Fruit fly (Drosophila melanogaster) whole organism, embryonic: Measurements from ENCODE around the gene mRpL49.

ENCODE experiments used
- Bgb ChIP-seq: fragments of 200-800 bp; sonication (Bioruptor generic); IDR thresholded peaks from 2 replicates; pipeline ENCODE4 v1.3.6; 2022; ENCODE audit warnings: missing biosample characterization, missing genetic modification characterization; ENCODE audit not compliant: partially characterized antibody
- CG10274 ChIP-seq: fragments of 200-800 bp; sonication (Bioruptor generic); optimal IDR thresholded peaks from 3 replicates; lab custom pipeline; 2017; ENCODE audit warnings: missing biosample characterization, mild to moderate bottlenecking, missing genetic modification characterization
- CG14860 ChIP-seq: fragments of 200-800 bp; sonication (Bioruptor generic); IDR thresholded peaks from 3 replicates; pipeline ENCODE4 v1.3.6; 2022; ENCODE audit warnings: missing biosample characterization, missing genetic modification characterization; ENCODE audit not compliant: partially characterized antibody
- CG15696 ChIP-seq: fragments of 200-800 bp; sonication (Bioruptor generic); optimal IDR thresholded peaks from 2 replicates; lab custom pipeline; 2019; ENCODE audit warnings: missing biosample characterization, mild to moderate bottlenecking, missing genetic modification characterization, moderate library complexity
- CG4282 ChIP-seq: fragments of 200-800 bp; sonication (Bioruptor generic); optimal IDR thresholded peaks from 2 replicates; lab custom pipeline; 2016; ENCODE audit warnings: missing biosample characterization, missing genetic modification characterization
- CG4360 ChIP-seq: fragments of 200-800 bp; sonication (Bioruptor generic); IDR thresholded peaks from 2 replicates; pipeline ENCODE4 v1.3.6; 2022; ENCODE audit warnings: missing biosample characterization, missing genetic modification characterization
- CG6791 ChIP-seq: fragments of 200-800 bp; sonication (Bioruptor generic); IDR thresholded peaks from 3 replicates; pipeline ENCODE4 v1.3.6; 2022; ENCODE audit warnings: missing biosample characterization, missing genetic modification characterization; ENCODE audit not compliant: partially characterized antibody
- CG7963 ChIP-seq: fragments of 200-800 bp; sonication (Bioruptor generic); IDR thresholded peaks from 3 replicates; pipeline ENCODE4 v1.3.6; 2022; ENCODE audit warnings: missing biosample characterization, missing genetic modification characterization; ENCODE audit not compliant: partially characterized antibody
- D19A ChIP-seq: fragments of 200-800 bp; optimal IDR thresholded peaks from 3 replicates; lab custom pipeline; 2019; ENCODE audit warnings: missing biosample characterization, mild to moderate bottlenecking, missing genetic modification characterization, moderate library complexity
- Dbx ChIP-seq: fragments of 200-800 bp; sonication (Bioruptor generic); IDR thresholded peaks from 3 replicates; pipeline ENCODE4 v1.3.6; 2022; ENCODE audit warnings: missing biosample characterization, missing genetic modification characterization
- Deaf1 ChIP-seq: fragments of 200-800 bp; optimal IDR thresholded peaks from 3 replicates; lab custom pipeline; 2019; ENCODE audit warnings: missing biosample characterization, mild to moderate bottlenecking, missing genetic modification characterization, moderate library complexity
- Dll ChIP-seq: fragments of 200-800 bp; sonication (Bioruptor generic); IDR thresholded peaks from 4 replicates; pipeline ENCODE4 v1.3.6; 2022; ENCODE audit warnings: missing biosample characterization, missing genetic modification characterization; ENCODE audit not compliant: partially characterized antibody
- Dref ChIP-seq: fragments of 200-800 bp; sonication (Bioruptor generic); IDR thresholded peaks from 2 replicates; pipeline ENCODE4 v1.3.6; 2022; ENCODE audit warnings: missing biosample characterization, missing genetic modification characterization
- Drgx ChIP-seq: fragments of 200-800 bp; sonication (Bioruptor generic); IDR thresholded peaks from 2 replicates; pipeline ENCODE4 v1.3.6; 2022; ENCODE audit warnings: missing biosample characterization, missing genetic modification characterization
- E2f2 ChIP-seq: fragments of 200-800 bp; sonication (Bioruptor generic); IDR thresholded peaks from 2 replicates; pipeline ENCODE4 v1.3.6; 2022; ENCODE audit warnings: missing biosample characterization, missing genetic modification characterization
- HHEX ChIP-seq: fragments of 200-800 bp; sonication (Bioruptor generic); optimal IDR thresholded peaks from 3 replicates; lab custom pipeline; 2017; ENCODE audit warnings: missing biosample characterization, mild to moderate bottlenecking, missing genetic modification characterization, missing genetic modification reagents
- HLH4C ChIP-seq: fragments of 200-800 bp; sonication (Bioruptor generic); IDR thresholded peaks from 3 replicates; pipeline ENCODE4 v1.3.6; 2022; ENCODE audit warnings: missing biosample characterization, missing genetic modification characterization; ENCODE audit not compliant: partially characterized antibody
- Hr3 ChIP-seq: fragments of 200-800 bp; sonication (Bioruptor generic); optimal IDR thresholded peaks from 3 replicates; lab custom pipeline; 2016; ENCODE audit warnings: missing biosample characterization, missing genetic modification characterization
- Hr39 ChIP-seq: fragments of >200 bp; optimal IDR thresholded peaks from 2 replicates; lab custom pipeline; 2017
- Med ChIP-seq: fragments of 200-800 bp; sonication (Bioruptor generic); peaks from one replicate; lab custom pipeline; 2016; ENCODE audit warnings: missing biosample characterization, missing genetic modification characterization, mild to moderate bottlenecking, inconsistent platforms, moderate library complexity
- Opbp ChIP-seq: fragments of 200-800 bp; sonication (Bioruptor generic); IDR thresholded peaks from 3 replicates; pipeline ENCODE4 v1.3.6; 2022; ENCODE audit warnings: missing biosample characterization, missing genetic modification characterization; ENCODE audit not compliant: partially characterized antibody
- Pdp1 ChIP-seq, 2 experiments: fragments of 200-800 bp; sonication (Bioruptor generic); optimal IDR thresholded peaks; 3 replicates each; lab custom pipeline; 2016; ENCODE audit warnings: missing biosample characterization in 2 of 2, missing genetic modification characterization in 2 of 2, mild to moderate bottlenecking in 1 of 2, moderate library complexity in 1 of 2
- Ptx1 ChIP-seq: fragments of 200-800 bp; sonication (Bioruptor generic); IDR thresholded peaks from 2 replicates; pipeline ENCODE4 v1.3.6; 2022; ENCODE audit warnings: missing biosample characterization, missing genetic modification characterization
- YL-1 ChIP-seq: fragments of 200-800 bp; sonication (Bioruptor generic); optimal IDR thresholded peaks from 3 replicates; lab custom pipeline; 2017; ENCODE audit warnings: missing biosample characterization, mild to moderate bottlenecking, missing genetic modification characterization
- al ChIP-seq: fragments of 200-800 bp; sonication (Bioruptor generic); IDR thresholded peaks from 2 replicates; pipeline ENCODE4 v1.3.6; 2022; ENCODE audit warnings: missing biosample characterization, missing genetic modification characterization
- ato ChIP-seq: fragments of 200-800 bp; sonication (Bioruptor generic); IDR thresholded peaks from 2 replicates; pipeline ENCODE4 v1.3.6; 2022; ENCODE audit warnings: missing biosample characterization, missing genetic modification characterization; ENCODE audit not compliant: partially characterized antibody
- az2 ChIP-seq: fragments of 200-800 bp; sonication (Bioruptor generic); optimal IDR thresholded peaks from 3 replicates; lab custom pipeline; 2016; ENCODE audit warnings: missing biosample characterization, missing genetic modification characterization
- chinmo ChIP-seq: fragments of 200-800 bp; sonication (Bioruptor generic); IDR thresholded peaks from 4 replicates; pipeline ENCODE4 v1.3.6; 2022; ENCODE audit warnings: missing biosample characterization, missing genetic modification characterization; ENCODE audit not compliant: partially characterized antibody
- ci ChIP-seq: fragments of 200-800 bp; sonication (Bioruptor generic); IDR thresholded peaks from 3 replicates; pipeline ENCODE4 v1.3.6; 2022; ENCODE audit warnings: missing biosample characterization, missing genetic modification characterization
- crc ChIP-seq: fragments of 200-800 bp; sonication (Bioruptor generic); optimal IDR thresholded peaks from 2 replicates; lab custom pipeline; 2016; ENCODE audit warnings: missing biosample characterization, missing genetic modification characterization
- crol ChIP-seq: fragments of 200-800 bp; sonication (Bioruptor generic); IDR thresholded peaks from 2 replicates; pipeline ENCODE4 v1.3.6; 2022; ENCODE audit warnings: missing biosample characterization, missing genetic modification characterization
- cwo ChIP-seq: fragments of 200-800 bp; sonication (Bioruptor generic); optimal IDR thresholded peaks from 3 replicates; lab custom pipeline; 2017; ENCODE audit warnings: missing biosample characterization, missing genetic modification characterization, mild to moderate bottlenecking, moderate library complexity, missing genetic modification reagents
- gcm2 ChIP-seq: fragments of 200-800 bp; sonication (Bioruptor generic); optimal IDR thresholded peaks from 2 replicates; lab custom pipeline; 2016; ENCODE audit warnings: missing biosample characterization, missing genetic modification characterization
- hb ChIP-seq: fragments of 200-800 bp; sonication (Bioruptor generic); IDR thresholded peaks from 3 replicates; pipeline ENCODE4 v1.3.6; 2022; ENCODE audit warnings: missing biosample characterization, missing genetic modification characterization; ENCODE audit not compliant: partially characterized antibody
- mld ChIP-seq: fragments of 200-800 bp; sonication (Bioruptor generic); IDR thresholded peaks from 3 replicates; pipeline ENCODE4 v1.3.6; 2022; ENCODE audit warnings: missing biosample characterization, missing genetic modification characterization; ENCODE audit not compliant: partially characterized antibody
- rib ChIP-seq: fragments of 200-800 bp; sonication (Bioruptor generic); IDR thresholded peaks from 2 replicates; pipeline ENCODE4 v1.3.6; 2022; ENCODE audit warnings: missing biosample characterization, missing genetic modification characterization
- sim ChIP-seq: fragments of 200-800 bp; sonication (Bioruptor generic); IDR thresholded peaks from 2 replicates; pipeline ENCODE4 v1.3.6; 2022; ENCODE audit warnings: missing biosample characterization, missing genetic modification characterization
- sna ChIP-seq: fragments of 200-800 bp; sonication (Bioruptor generic); IDR thresholded peaks from 2 replicates; pipeline ENCODE4 v1.3.6; 2022; ENCODE audit warnings: missing biosample characterization, missing genetic modification characterization; ENCODE audit not compliant: partially characterized antibody
- stwl ChIP-seq: fragments of 200-800 bp; sonication (Bioruptor generic); optimal IDR thresholded peaks from 3 replicates; lab custom pipeline; 2018; ENCODE audit warnings: missing biosample characterization, mild to moderate bottlenecking, missing genetic modification characterization, moderate library complexity
- tna ChIP-seq: fragments of 200-800 bp; sonication (Bioruptor generic); IDR thresholded peaks from 2 replicates; pipeline ENCODE4 v1.3.6; 2022; ENCODE audit warnings: missing biosample characterization, missing genetic modification characterization; ENCODE audit not compliant: partially characterized antibody
- vnd ChIP-seq: fragments of 200-800 bp; sonication (Bioruptor generic); IDR thresholded peaks from 3 replicates; pipeline ENCODE4 v1.3.6; 2022; ENCODE audit warnings: missing biosample characterization, missing genetic modification characterization; ENCODE audit not compliant: partially characterized antibody
- zen2 ChIP-seq: fragments of 200-800 bp; sonication (Bioruptor generic); IDR thresholded peaks from 3 replicates; pipeline ENCODE4 v1.3.6; 2022; ENCODE audit warnings: missing biosample characterization, missing genetic modification characterization; ENCODE audit not compliant: partially characterized antibody

mRpL49 gene

DNA sequence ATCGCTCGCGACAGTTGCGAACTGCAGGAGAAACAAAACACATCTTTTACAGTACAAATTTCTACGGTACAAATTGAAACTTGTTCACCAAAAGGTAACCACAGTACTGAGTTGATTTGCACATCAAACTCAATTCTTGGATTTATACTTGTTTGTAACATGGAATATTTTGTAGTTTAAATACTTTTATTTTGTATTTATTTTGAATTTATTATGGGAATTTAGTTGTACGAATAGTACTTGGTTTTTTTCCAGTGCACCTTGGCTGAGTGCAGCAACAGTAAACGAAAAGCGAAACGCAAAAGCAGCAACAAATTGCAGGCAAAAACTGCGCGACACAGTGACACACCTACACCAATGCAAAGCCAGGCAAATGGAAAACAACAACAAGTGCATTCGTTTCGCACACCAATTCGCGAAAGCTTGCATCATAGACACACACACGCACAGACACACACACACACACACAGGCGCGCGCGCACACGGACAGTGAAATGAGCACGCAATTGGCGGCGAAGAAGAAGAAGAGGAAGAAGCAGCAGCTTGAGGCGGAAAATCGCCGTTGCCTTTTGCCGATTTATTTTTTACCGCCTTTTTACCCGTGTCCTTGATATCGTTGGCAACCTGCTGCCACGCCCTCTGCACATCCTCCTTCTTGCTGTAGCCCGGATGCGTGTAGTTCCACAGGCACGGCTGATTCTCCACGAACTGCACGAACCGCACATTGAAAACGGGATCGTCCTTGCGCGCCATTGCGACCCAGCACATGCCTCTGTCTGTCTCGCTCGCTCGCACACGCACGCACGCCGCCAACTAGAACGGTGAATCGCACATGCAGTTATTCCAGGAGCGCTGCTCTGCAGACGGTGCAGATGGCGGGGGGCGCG lies 1.6 kb upstream of the mRpL49 start (continued):
- 0 out of 2 replicates have a peak, but pooled peaks have one; percentile 14 for TF ChIP-seq crol (GFP tag; lab: Robert Waterston, UW)
- TF ChIP-seq HHEX (GFP tag; lab: Kevin White, UChicago) = no peak
- TF ChIP-seq cwo (GFP tag; lab: Kevin White, UChicago) = no peak
- TF ChIP-seq Hr39 (lab: Kevin White, UChicago) = peak; percentile 98
- TF ChIP-seq Deaf1 (tag; lab: Kevin White, UChicago) = no peak
- TF ChIP-seq Pdp1 (GFP tag; optimal IDR thresholded peaks at IDR 0.05; lab: Kevin White, UChicago) = peak in 1 of 2 experiments; percentile 8
- TF ChIP-seq Drgx (GFP tag; lab: Robert Waterston, UW) = peak; percentile 62
- TF ChIP-seq al (GFP tag; lab: Robert Waterston, UW) = no peak
- TF ChIP-seq Hr3 = no peak
- TF ChIP-seq gcm2 (GFP tag; lab: Kevin White, UChicago) = no peak

DNA sequence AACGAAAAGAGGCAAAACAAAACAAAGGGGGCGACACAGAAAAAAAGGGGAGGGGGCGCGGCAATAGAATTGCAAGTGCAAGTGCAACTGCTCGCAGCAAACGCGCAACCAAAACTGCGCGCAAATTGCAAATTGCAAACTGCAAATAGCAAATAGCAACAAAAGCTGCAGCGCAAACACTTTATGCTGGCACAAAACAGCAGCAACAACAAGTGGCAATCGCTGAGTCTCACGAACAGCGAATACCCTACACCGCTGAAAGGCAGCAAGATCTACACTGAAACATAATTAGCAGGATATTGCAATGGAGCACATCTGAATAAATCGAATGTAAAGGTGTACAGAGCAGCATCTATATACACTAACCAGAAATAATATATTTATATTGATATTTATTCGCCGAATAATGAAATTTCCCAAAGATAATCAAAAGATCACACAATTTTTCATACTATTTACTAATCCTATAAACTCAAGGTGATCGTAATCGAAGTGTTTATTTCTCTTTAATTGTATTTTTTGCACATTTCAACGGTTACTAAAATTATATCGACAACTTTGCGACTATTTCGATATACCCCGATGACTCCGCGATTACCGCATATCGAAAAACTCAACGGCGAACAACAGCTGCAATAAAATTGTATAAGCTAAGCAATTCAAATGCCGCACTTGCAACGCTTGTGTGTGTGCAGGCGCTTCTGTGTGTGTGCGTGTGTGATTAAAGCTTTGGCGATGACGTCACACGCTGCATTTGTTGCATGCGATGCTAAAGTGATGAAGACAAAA lies 810 bp upstream of the mRpL49 start, which contains the start of gene CG4404:
Gene CG4404 (minus strand): TSS at position 118 of the 789 bp plus-strand sequence.
- TF ChIP-seq YL-1 = no peak
- TF ChIP-seq HLH4C (GFP tag; lab: Robert Waterston, UW) = peak; percentile 52; the same call in 2 of the 3 replicates
- 0 out of 3 replicates have a peak, but pooled peaks have one; percentile 14 for TF ChIP-seq ci (GFP tag; lab: Robert Waterston, UW)
- 0 out of 3 replicates have a peak, but pooled peaks have one; percentile 39 for TF ChIP-seq Opbp (GFP tag; lab: Robert Waterston, UW)
- TF ChIP-seq rib = no peak
- TF ChIP-seq Dbx = no peak
- TF ChIP-seq sna (GFP tag; lab: Robert Waterston, UW) = peak; percentile 24; the same call in 1 of the 2 replicates
- TF ChIP-seq stwl (tag; lab: Kevin White, UChicago) = peak; percentile 20
- 0 out of 4 replicates have a peak, but pooled peaks have one; percentile 35 for TF ChIP-seq chinmo (GFP tag; lab: Robert Waterston, UW)
- peak; percentile 47; the same call in 1 of the 3 replicates for TF ChIP-seq CG6791 (GFP tag; lab: Robert Waterston, UW)
- TF ChIP-seq Drgx (GFP tag; lab: Robert Waterston, UW) = 0 out of 2 replicates have a peak, but pooled peaks have one; percentile 7
- no peak for TF ChIP-seq az2 (GFP tag; lab: Kevin White, UChicago)
- TF ChIP-seq CG4282 (GFP tag; lab: Kevin White, UChicago) = no peak
- TF ChIP-seq zen2 (GFP tag; lab: Robert Waterston, UW) = 0 out of 3 replicates have a peak, but pooled peaks have one; percentile 12
- peak; percentile 52; the same call in 1 of the 3 replicates for TF ChIP-seq hb (GFP tag; lab: Robert Waterston, UW)
- peak; percentile 29 for TF ChIP-seq CG10274 (GFP tag; lab: Kevin White, UChicago)
- TF ChIP-seq CG4360 (GFP tag; lab: Robert Waterston, UW) = no peak
- no peak for TF ChIP-seq CG15696 (tag; lab: Kevin White, UChicago)
- TF ChIP-seq E2f2 (GFP tag; lab: Robert Waterston, UW) = 0 out of 2 replicates have a peak, but pooled peaks have one; percentile 11
- TF ChIP-seq Dll (GFP tag; lab: Robert Waterston, UW) = peak; percentile 38; the same call in 1 of the 4 replicates
- TF ChIP-seq Ptx1 (GFP tag; lab: Robert Waterston, UW) = 0 out of 2 replicates have a peak, but pooled peaks have one; percentile 14
- peak; percentile 20 for TF ChIP-seq Med (GFP tag; lab: Kevin White, UChicago)
- 0 out of 3 replicates have a peak, but pooled peaks have one; percentile 24 for TF ChIP-seq vnd
- TF ChIP-seq crc (GFP tag; lab: Kevin White, UChicago) = no peak
- peak; percentile 57 for TF ChIP-seq Dref (GFP tag; lab: Robert Waterston, UW)
- TF ChIP-seq tna (GFP tag; lab: Robert Waterston, UW) = 0 out of 2 replicates have a peak, but pooled peaks have one; percentile 43
- 0 out of 3 replicates have a peak, but pooled peaks have one; percentile 26 for TF ChIP-seq CG7963
- peak; percentile 42; the same call in 1 of the 3 replicates for TF ChIP-seq mld (GFP tag; lab: Robert Waterston, UW)
- 0 out of 2 replicates have a peak, but pooled peaks have one; percentile 28 for TF ChIP-seq ato
- TF ChIP-seq D19A (tag; lab: Kevin White, UChicago) = peak; percentile 13
- TF ChIP-seq CG14860 (GFP tag; lab: Robert Waterston, UW) = peak; percentile 7; the same call in 1 of the 3 replicates
- TF ChIP-seq sim (GFP tag; lab: Robert Waterston, UW) = no peak
- 0 out of 2 replicates have a peak, but pooled peaks have one; percentile 30 for TF ChIP-seq Bgb (GFP tag; lab: Robert Waterston, UW)
